Worm (Caenorhabditis elegans) whole organism, L2 larva: ENCODE data around the gene F10E9.3.
A peak's percentile ranks its signal among the peaks of the same experiment; 100 is the strongest.

Experiments
- C34F6.9 ChIP-seq: fragments of 150-350 bp; optimal IDR thresholded peaks from 2 replicates; lab custom pipeline; 2014; ENCODE audit warnings: missing biosample characterization, missing genetic modification characterization
- F13H6.1 ChIP-seq: sonication (generic microtip); optimal IDR thresholded peaks from 2 replicates; lab custom pipeline; 2016; ENCODE audit warnings: missing genetic modification characterization, missing compliant biosample characterization
- R02D3.7 ChIP-seq: fragments of 150-350 bp; optimal IDR thresholded peaks from 2 replicates; lab custom pipeline; 2014; ENCODE audit warnings: missing biosample characterization, missing genetic modification characterization
- Y55F3AM.14 ChIP-seq: fragments of 200-800 bp; sonication (Bioruptor generic); optimal IDR thresholded peaks from 2 replicates; lab custom pipeline; 2018; ENCODE audit warnings: mild to moderate bottlenecking, missing genetic modification characterization, missing compliant biosample characterization
- ZK546.5 ChIP-seq: sonication (generic microtip); optimal IDR thresholded peaks from 2 replicates; lab custom pipeline; 2017; ENCODE audit warnings: missing biosample characterization, missing genetic modification characterization
- alr-1 ChIP-seq: fragments of 150-350 bp; optimal IDR thresholded peaks from 2 replicates; lab custom pipeline; 2014; ENCODE audit warnings: missing biosample characterization, missing genetic modification characterization
- aly-2 ChIP-seq: fragments of 150-350 bp; optimal IDR thresholded peaks from 2 replicates; lab custom pipeline; 2014; ENCODE audit warnings: missing biosample characterization, missing genetic modification characterization
- ama-1 ChIP-seq: fragments of 150-350 bp; optimal IDR thresholded peaks from 2 replicates; lab custom pipeline; 2018; ENCODE audit warnings: inconsistent platforms
- blmp-1 ChIP-seq: sonication (generic microtip); optimal IDR thresholded peaks from 2 replicates; lab custom pipeline; 2017; ENCODE audit warnings: missing genetic modification characterization, mild to moderate bottlenecking, missing compliant biosample characterization, antibody characterized with exemption, moderate library complexity; ENCODE audit not compliant: insufficient read depth
- ceh-16 ChIP-seq: fragments of 150-350 bp; optimal IDR thresholded peaks from 2 replicates; lab custom pipeline; 2014; ENCODE audit warnings: missing biosample characterization, missing genetic modification characterization
- ceh-82 ChIP-seq: fragments of 150-350 bp; optimal IDR thresholded peaks from 2 replicates; lab custom pipeline; 2014; ENCODE audit warnings: missing biosample characterization, missing genetic modification characterization
- crh-2 ChIP-seq: sonication (generic microtip); optimal IDR thresholded peaks from 2 replicates; lab custom pipeline; 2017; ENCODE audit warnings: missing biosample characterization, missing genetic modification characterization
- dmd-4 ChIP-seq: sonication (generic microtip); optimal IDR thresholded peaks from 2 replicates; lab custom pipeline; 2017; ENCODE audit warnings: missing biosample characterization, missing genetic modification characterization
- egl-27 ChIP-seq: sonication (generic microtip); optimal IDR thresholded peaks from 3 replicates; lab custom pipeline; 2017; ENCODE audit warnings: missing biosample characterization, missing genetic modification reagents, missing genetic modification characterization
- elt-1 ChIP-seq: fragments of 150-350 bp; optimal IDR thresholded peaks from 2 replicates; lab custom pipeline; 2014; ENCODE audit warnings: missing biosample characterization, missing genetic modification characterization
- elt-3 ChIP-seq: sonication (generic microtip); optimal IDR thresholded peaks from 2 replicates; lab custom pipeline; 2017; ENCODE audit warnings: missing biosample characterization, missing genetic modification characterization
- fos-1 ChIP-seq: fragments of 150-350 bp; optimal IDR thresholded peaks from 2 replicates; lab custom pipeline; 2014; ENCODE audit warnings: missing biosample characterization, missing genetic modification characterization
- gmeb-1 ChIP-seq: fragments of 150-350 bp; optimal IDR thresholded peaks from 2 replicates; lab custom pipeline; 2014; ENCODE audit warnings: missing biosample characterization, missing genetic modification characterization
- lin-11 ChIP-seq: fragments of 150-350 bp; sonication (generic microtip); optimal IDR thresholded peaks from 2 replicates; lab custom pipeline; 2014; ENCODE audit warnings: missing biosample characterization, missing genetic modification characterization, inconsistent platforms, mixed read lengths
- lin-13 ChIP-seq: fragments of 150-350 bp; optimal IDR thresholded peaks from 2 replicates; lab custom pipeline; 2014; ENCODE audit warnings: missing biosample characterization, missing genetic modification reagents, missing genetic modification characterization
- lin-39 ChIP-seq: fragments of 150-350 bp; optimal IDR thresholded peaks from 2 replicates; lab custom pipeline; 2014; ENCODE audit warnings: missing biosample characterization, missing genetic modification reagents, missing genetic modification characterization
- lsy-2 ChIP-seq, 2 experiments: fragments of 150-350 bp in 1 of 2; sonication (generic microtip) in 1 of 2; optimal IDR thresholded peaks; 2 replicates each; lab custom pipeline; 2014 to 2017; ENCODE audit warnings: missing biosample characterization in 2 of 2, missing genetic modification characterization in 2 of 2
- mab-5 ChIP-seq: fragments of 150-350 bp; optimal IDR thresholded peaks from 2 replicates; lab custom pipeline; 2014; ENCODE audit warnings: missing biosample characterization, missing genetic modification characterization
- mbf-1 ChIP-seq: sonication (generic microtip); optimal IDR thresholded peaks from 2 replicates; lab custom pipeline; 2017; ENCODE audit warnings: missing biosample characterization, missing genetic modification characterization
- mdl-1 ChIP-seq, 2 experiments: fragments of 150-350 bp in 1 of 2; sonication (generic microtip) in 1 of 2; optimal IDR thresholded peaks; 2 replicates each; lab custom pipeline; 2017; ENCODE audit warnings: missing biosample characterization in 2 of 2, missing genetic modification characterization in 2 of 2
- nhr-10 ChIP-seq: sonication (generic microtip); optimal IDR thresholded peaks from 2 replicates; lab custom pipeline; 2017; ENCODE audit warnings: missing biosample characterization, missing genetic modification characterization
- nhr-11 ChIP-seq: fragments of 150-350 bp; optimal IDR thresholded peaks from 2 replicates; lab custom pipeline; 2014; ENCODE audit warnings: missing biosample characterization, missing genetic modification characterization
- nhr-12 ChIP-seq: fragments of 150-350 bp; optimal IDR thresholded peaks from 2 replicates; lab custom pipeline; 2014; ENCODE audit warnings: missing biosample characterization, missing genetic modification characterization
- nhr-129 ChIP-seq: fragments of 150-350 bp; optimal IDR thresholded peaks from 2 replicates; lab custom pipeline; 2014; ENCODE audit warnings: missing biosample characterization, missing genetic modification characterization
- nhr-21 ChIP-seq: fragments of 150-350 bp; optimal IDR thresholded peaks from 2 replicates; lab custom pipeline; 2014; ENCODE audit warnings: missing biosample characterization, missing genetic modification characterization
- nhr-23 ChIP-seq: fragments of 150-350 bp; optimal IDR thresholded peaks from 2 replicates; lab custom pipeline; 2014; ENCODE audit warnings: missing biosample characterization, missing genetic modification reagents, missing genetic modification characterization
- nhr-237 ChIP-seq: fragments of 150-350 bp; optimal IDR thresholded peaks from 2 replicates; lab custom pipeline; 2014; ENCODE audit warnings: missing biosample characterization, missing genetic modification characterization
- nhr-25 ChIP-seq: fragments of 150-350 bp; sonication (generic microtip); optimal IDR thresholded peaks from 3 replicates; lab custom pipeline; 2014; ENCODE audit warnings: missing biosample characterization, missing genetic modification characterization
- nhr-6 ChIP-seq: fragments of 150-350 bp; optimal IDR thresholded peaks from 2 replicates; lab custom pipeline; 2014; ENCODE audit warnings: missing biosample characterization, missing genetic modification characterization
- nhr-77 ChIP-seq: fragments of 150-350 bp; optimal IDR thresholded peaks from 2 replicates; lab custom pipeline; 2014; ENCODE audit warnings: missing biosample characterization, missing genetic modification characterization
- peb-1 ChIP-seq: fragments of 150-350 bp; optimal IDR thresholded peaks from 2 replicates; lab custom pipeline; 2014; ENCODE audit warnings: missing biosample characterization, missing genetic modification characterization
- sem-4 ChIP-seq: fragments of 150-350 bp; optimal IDR thresholded peaks from 2 replicates; lab custom pipeline; 2014; ENCODE audit warnings: missing biosample characterization, missing genetic modification reagents, missing genetic modification characterization
- skn-1 ChIP-seq: sonication (generic microtip); optimal IDR thresholded peaks from 2 replicates; lab custom pipeline; 2017; ENCODE audit warnings: missing biosample characterization, missing genetic modification characterization
- sma-3 ChIP-seq: sonication (generic microtip); optimal IDR thresholded peaks from 2 replicates; lab custom pipeline; 2016; ENCODE audit warnings: missing genetic modification reagents, missing genetic modification characterization, missing compliant biosample characterization
- sma-9 ChIP-seq, 2 experiments: fragments of 150-350 bp in 1 of 2; sonication (generic microtip) in 1 of 2; optimal IDR thresholded peaks; 2 replicates each; lab custom pipeline; 2014 to 2016; ENCODE audit warnings: missing genetic modification characterization in 2 of 2, mild to moderate bottlenecking in 1 of 2, missing biosample characterization in 1 of 2, missing compliant biosample characterization in 1 of 2, missing genetic modification reagents in 1 of 2, moderate library complexity in 1 of 2
- snpc-4 ChIP-seq: fragments of 150-350 bp; optimal IDR thresholded peaks from 2 replicates; lab custom pipeline; 2014; ENCODE audit warnings: missing biosample characterization, missing genetic modification characterization
- unc-39 ChIP-seq: fragments of 150-350 bp; optimal IDR thresholded peaks from 2 replicates; lab custom pipeline; 2014; ENCODE audit warnings: missing biosample characterization, missing genetic modification characterization
- unc-55 ChIP-seq: fragments of 150-350 bp; sonication (generic microtip); optimal IDR thresholded peaks from 3 replicates; lab custom pipeline; 2014; ENCODE audit warnings: missing biosample characterization, missing genetic modification reagents, missing genetic modification characterization
- unc-62 ChIP-seq: fragments of 150-350 bp; optimal IDR thresholded peaks from 2 replicates; lab custom pipeline; 2014; ENCODE audit warnings: missing biosample characterization, missing genetic modification reagents, missing genetic modification characterization
- zag-1 ChIP-seq: fragments of 150-350 bp; optimal IDR thresholded peaks from 2 replicates; lab custom pipeline; 2014; ENCODE audit warnings: missing biosample characterization, missing genetic modification characterization
- ztf-1 ChIP-seq: fragments of 200-800 bp; sonication (Bioruptor generic); conservative IDR thresholded peaks from 2 replicates; pipeline ENCODE4 v1.3.6; 2022; ENCODE audit warnings: missing genetic modification characterization, missing compliant biosample characterization
- ztf-11 ChIP-seq: sonication (generic microtip); optimal IDR thresholded peaks from 2 replicates; lab custom pipeline; 2017; ENCODE audit warnings: missing biosample characterization, missing genetic modification characterization
- ztf-4 ChIP-seq: fragments of 150-350 bp; optimal IDR thresholded peaks from 2 replicates; lab custom pipeline; 2014; ENCODE audit warnings: missing biosample characterization, missing genetic modification characterization

Gene F10E9.3

DNA sequence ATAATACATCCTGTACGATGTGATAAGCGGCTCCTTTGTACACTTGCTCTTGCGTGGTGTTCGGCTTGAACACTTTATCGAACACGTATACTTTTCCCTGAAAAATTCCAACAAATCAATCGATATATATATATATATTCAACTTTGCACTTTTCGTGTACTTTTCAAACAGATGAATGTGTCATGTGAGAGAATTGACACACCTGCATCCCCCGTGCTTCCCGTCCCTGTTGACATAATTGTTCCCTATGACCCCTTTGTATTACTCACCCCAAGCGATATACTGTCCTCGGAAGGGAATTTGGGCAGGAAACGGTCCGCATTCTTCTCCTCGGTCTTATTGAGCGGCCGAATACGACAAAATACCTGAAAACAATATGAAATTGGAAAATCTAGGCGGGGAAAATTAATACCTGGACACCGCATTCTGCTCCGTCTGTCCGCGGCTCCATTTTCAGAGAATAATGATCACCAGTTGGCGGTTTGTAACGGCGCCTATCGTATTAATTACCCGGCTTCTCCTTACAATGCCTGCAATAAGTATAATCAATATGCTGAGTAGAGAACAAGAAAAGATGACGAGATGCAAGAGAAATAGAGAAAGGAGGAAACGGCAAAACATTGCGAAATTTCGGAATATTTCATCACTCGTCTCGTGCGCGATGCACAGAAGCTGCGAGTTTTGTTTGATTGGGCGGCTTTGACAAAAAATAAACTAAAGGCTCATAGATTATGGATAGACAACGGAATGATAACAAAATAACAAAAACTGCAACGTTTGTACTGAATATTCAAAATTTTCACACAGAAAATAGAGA lies 44.0 kb downstream of the F10E9.3 start, which contains the start of gene unc-116:
Gene unc-116, minus strand, starts transcription at position 531 of the 818 bp plus-strand sequence.
- TF ChIP-seq elt-1 (tag; lab: Kevin White, UChicago) = no peak
- no peak for TF ChIP-seq nhr-77 (tag; lab: Kevin White, UChicago)
- no peak for TF ChIP-seq nhr-21 (tag; lab: Kevin White, UChicago)
- TF ChIP-seq unc-62 (GFP tag; lab: Kevin White, UChicago) = no peak
- TF ChIP-seq alr-1 (tag; lab: Kevin White, UChicago) = no peak
- no peak for TF ChIP-seq peb-1
- no peak for TF ChIP-seq aly-2 (tag; lab: Kevin White, UChicago)
- TF ChIP-seq sma-3 (GFP tag; lab: Kevin White, UChicago) = no peak
- TF ChIP-seq sem-4 (tag; lab: Kevin White, UChicago) = peak; percentile 1
- no peak for TF ChIP-seq gmeb-1 (tag; lab: Kevin White, UChicago)
- no peak for TF ChIP-seq F13H6.1 (tag; lab: Kevin White, UChicago)
- TF ChIP-seq fos-1 (tag; lab: Kevin White, UChicago) = no peak
- no peak for TF ChIP-seq skn-1
- peak; percentile 67 for TF ChIP-seq sma-9 (GFP tag; optimal IDR thresholded peaks at IDR 0.05; lab: Kevin White, UChicago)
- TF ChIP-seq sma-9 (tag; optimal IDR thresholded peaks at IDR 0.05; lab: Kevin White, UChicago) = no peak
- no peak for TF ChIP-seq mbf-1 (tag; lab: Kevin White, UChicago)
- TF ChIP-seq nhr-25 (tag; lab: Kevin White, UChicago) = peak; percentile 2
- no peak for TF ChIP-seq nhr-23 (tag; lab: Kevin White, UChicago)
- no peak for TF ChIP-seq nhr-12 (tag; lab: Kevin White, UChicago)
- TF ChIP-seq elt-3 (tag; lab: Kevin White, UChicago) = no peak
- peak; percentile 92 for TF ChIP-seq unc-55 (GFP tag; lab: Kevin White, UChicago)
- TF ChIP-seq dmd-4 (tag; lab: Kevin White, UChicago) = no peak
- no peak for TF ChIP-seq R02D3.7 (tag; lab: Kevin White, UChicago)
- no peak for TF ChIP-seq mab-5 (tag; lab: Kevin White, UChicago)
- TF ChIP-seq ztf-1 = no peak
- peak; percentile 54 for TF ChIP-seq zag-1
- peak; percentile 51 for TF ChIP-seq crh-2
- TF ChIP-seq egl-27 = no peak
- no peak for TF ChIP-seq ztf-11 (tag; lab: Kevin White, UChicago)
- peak; percentile 16 to 70 for TF ChIP-seq mdl-1 (tag; optimal IDR thresholded peaks at IDR 0.05; lab: Kevin White, UChicago)
- peak; percentile 46 to 71 for TF ChIP-seq lsy-2 (tag; optimal IDR thresholded peaks at IDR 0.05; lab: Kevin White, UChicago)
- peak; percentile 55 for TF ChIP-seq ztf-4 (tag; lab: Kevin White, UChicago)
- peak; percentile 78 for TF ChIP-seq C34F6.9 (tag; lab: Kevin White, UChicago)
- TF ChIP-seq ceh-82 (tag; lab: Kevin White, UChicago) = no peak
- TF ChIP-seq lin-13 (GFP tag; lab: Kevin White, UChicago) = peak; percentile 51
- no peak for TF ChIP-seq nhr-237
- no peak for TF ChIP-seq lin-39
- no peak for TF ChIP-seq nhr-10 (tag; lab: Kevin White, UChicago)
- no peak for TF ChIP-seq unc-39 (tag; lab: Kevin White, UChicago)
- TF ChIP-seq nhr-129 = peak; percentile 91
- TF ChIP-seq lin-11 (tag; lab: Kevin White, UChicago) = no peak
- TF ChIP-seq ama-1 = no peak
- TF ChIP-seq snpc-4 = peak; percentile 27
- no peak for TF ChIP-seq ceh-16 (tag; lab: Kevin White, UChicago)
- no peak for TF ChIP-seq ZK546.5 (tag; lab: Kevin White, UChicago)
- TF ChIP-seq Y55F3AM.14 (GFP tag; lab: Kevin White, UChicago) = no peak
- no peak for TF ChIP-seq blmp-1
- TF ChIP-seq nhr-11 (tag; lab: Kevin White, UChicago) = no peak
- no peak for TF ChIP-seq nhr-6 (tag; lab: Kevin White, UChicago)
